Worm (Caenorhabditis elegans): ENCODE results near the gene rbm-25.
A peak's percentile ranks its signal among the peaks of the same experiment; 100 is the strongest.

The rbm-25 gene

ce11 chrV:12550755-12551154 is 52.7 kb downstream of the rbm-25 start:
- TF ChIP-seq sea-2 (GFP tag; optimal IDR thresholded peaks at IDR 0.05) (no peak), elt-3 (tag; optimal IDR thresholded peaks at IDR 0.05) (no peak), lin-15B (tag; optimal IDR thresholded peaks at IDR 0.05) (no peak), nhr-43 (tag; optimal IDR thresholded peaks at IDR 0.05; ENCODE audit: poor library complexity, severe bottlenecking) (peak; percentile 29), fkh-2 (tag; optimal IDR thresholded peaks at IDR 0.05) (no peak), nhr-23 (tag; optimal IDR thresholded peaks at IDR 0.05) (peak; percentile 59)

ce11 chrV:12551638-12552478 is 53.8 kb downstream of the rbm-25 start:
- TF ChIP-seq aly-2 (tag; optimal IDR thresholded peaks at IDR 0.05) = no peak
- TF ChIP-seq nhr-76 (tag; optimal IDR thresholded peaks at IDR 0.05) = peak; percentile 58
- TF ChIP-seq nfya-1 (tag; optimal IDR thresholded peaks at IDR 0.05; ENCODE audit: insufficient read depth) = peak; percentile 8
- peak; percentile 80 for TF ChIP-seq ama-1 (optimal IDR thresholded peaks at IDR 0.05)
- no peak for TF ChIP-seq nhr-12 (tag; optimal IDR thresholded peaks at IDR 0.05)
- no peak for TF ChIP-seq ceh-82 (tag; optimal IDR thresholded peaks at IDR 0.05)
- no peak for TF ChIP-seq nhr-237 (tag; optimal IDR thresholded peaks at IDR 0.05)
- no peak for TF ChIP-seq ZK546.5 (tag; optimal IDR thresholded peaks at IDR 0.05)
- TF ChIP-seq lsy-12 (tag; optimal IDR thresholded peaks at IDR 0.05) = no peak
- TF ChIP-seq tbx-2 (tag; optimal IDR thresholded peaks at IDR 0.05) = peak; percentile 3
- TF ChIP-seq hmg-11 (tag; optimal IDR thresholded peaks at IDR 0.05) = no peak
- TF ChIP-seq sea-2 (GFP tag; optimal IDR thresholded peaks at IDR 0.05) = no peak
- TF ChIP-seq ceh-28 (tag; optimal IDR thresholded peaks at IDR 0.05) = no peak
- TF ChIP-seq unc-62 (GFP tag; optimal IDR thresholded peaks at IDR 0.05) = peak; percentile 10
- TF ChIP-seq nhr-77 (tag; optimal IDR thresholded peaks at IDR 0.05) = no peak
- TF ChIP-seq pqm-1 (tag; optimal IDR thresholded peaks at IDR 0.05) = no peak
- TF ChIP-seq nhr-28 (tag; optimal IDR thresholded peaks at IDR 0.05) = peak; percentile 80
- TF ChIP-seq mml-1 (tag; optimal IDR thresholded peaks at IDR 0.05) = no peak
- no peak for TF ChIP-seq unc-39 (tag; optimal IDR thresholded peaks at IDR 0.05)
- no peak for TF ChIP-seq jun-1 (tag; optimal IDR thresholded peaks at IDR 0.05)
- TF ChIP-seq lin-15B (tag; optimal IDR thresholded peaks at IDR 0.05) = no peak
- peak in 1 of 3 experiments; percentile 62 for TF ChIP-seq elt-3 (tag; optimal IDR thresholded peaks at IDR 0.05)
- no peak for TF ChIP-seq ztf-4 (tag; optimal IDR thresholded peaks at IDR 0.05)
- peak; percentile 43 for TF ChIP-seq nhr-25 (tag; optimal IDR thresholded peaks at IDR 0.05)
- no peak for TF ChIP-seq elt-1 (tag; optimal IDR thresholded peaks at IDR 0.05)
- TF ChIP-seq eor-1 (tag; optimal IDR thresholded peaks at IDR 0.05) = no peak
- no peak for TF ChIP-seq elt-2 (tag; optimal IDR thresholded peaks at IDR 0.05)
- no peak for TF ChIP-seq ceh-16 (tag; optimal IDR thresholded peaks at IDR 0.05)
- TF ChIP-seq fkh-2 (tag; optimal IDR thresholded peaks at IDR 0.05) = no peak
- TF ChIP-seq daf-12 (tag; optimal IDR thresholded peaks at IDR 0.05) = no peak
- TF ChIP-seq fkh-10 (GFP tag; optimal IDR thresholded peaks at IDR 0.05) = no peak
- no peak for TF ChIP-seq zag-1 (tag; optimal IDR thresholded peaks at IDR 0.05)
- no peak for TF ChIP-seq skn-1 (tag; optimal IDR thresholded peaks at IDR 0.05)
- no peak for TF ChIP-seq egl-5 (tag; optimal IDR thresholded peaks at IDR 0.05)
- TF ChIP-seq nhr-23 (tag; optimal IDR thresholded peaks at IDR 0.05) = no peak
- peak; percentile 66 for TF ChIP-seq nhr-43 (tag; optimal IDR thresholded peaks at IDR 0.05; ENCODE audit: poor library complexity, severe bottlenecking)
- no peak for TF ChIP-seq mdl-1 (tag; optimal IDR thresholded peaks at IDR 0.05)
- no peak for TF ChIP-seq ztf-11 (tag; optimal IDR thresholded peaks at IDR 0.05)

ce11 chrV:12552671-12553212 is 54.7 kb downstream of the rbm-25 start, which contains the start of gene F45D3.4:
TSS of gene F45D3.4 (minus strand) at chrV:12553191.
- TF ChIP-seq nhr-12 (tag; optimal IDR thresholded peaks at IDR 0.05) (no peak), fkh-2 (tag; optimal IDR thresholded peaks at IDR 0.05) (no peak), nfya-1 (tag; optimal IDR thresholded peaks at IDR 0.05; ENCODE audit: insufficient read depth) (no peak), nhr-25 (tag; optimal IDR thresholded peaks at IDR 0.05) (peak; percentile 2), nhr-28 (tag; optimal IDR thresholded peaks at IDR 0.05) (no peak), nhr-237 (tag; optimal IDR thresholded peaks at IDR 0.05) (no peak), eor-1 (tag; optimal IDR thresholded peaks at IDR 0.05) (no peak), sea-2 (GFP tag; optimal IDR thresholded peaks at IDR 0.05) (no peak), pqm-1 (tag; optimal IDR thresholded peaks at IDR 0.05) (no peak), mdl-1 (tag; optimal IDR thresholded peaks at IDR 0.05) (no peak), ceh-9 (tag; optimal IDR thresholded peaks at IDR 0.05) (no peak), skn-1 (tag; optimal IDR thresholded peaks at IDR 0.05) (no peak), nhr-23 (tag; optimal IDR thresholded peaks at IDR 0.05) (no peak), lin-15B (tag; optimal IDR thresholded peaks at IDR 0.05) (no peak), lin-39 (tag; optimal IDR thresholded peaks at IDR 0.05) (peak; percentile 41), ceh-16 (tag; optimal IDR thresholded peaks at IDR 0.05) (no peak), hmg-11 (tag; optimal IDR thresholded peaks at IDR 0.05) (no peak), tbx-2 (tag; optimal IDR thresholded peaks at IDR 0.05) (no peak), nhr-77 (tag; optimal IDR thresholded peaks at IDR 0.05) (no peak), ama-1 (optimal IDR thresholded peaks at IDR 0.05) (peak; percentile 90), jun-1 (tag; optimal IDR thresholded peaks at IDR 0.05) (no peak), nhr-76 (tag; optimal IDR thresholded peaks at IDR 0.05) (no peak), elt-2 (tag; optimal IDR thresholded peaks at IDR 0.05) (no peak), elt-1 (tag; optimal IDR thresholded peaks at IDR 0.05) (no peak)
